Fruit fly (Drosophila melanogaster) whole organism, embryonic: ENCODE measurements around the gene par-6.

ENCODE experiments used
- Ada2b ChIP-seq: fragments of 200-800 bp; sonication (Bioruptor generic); IDR thresholded peaks from 2 replicates; pipeline ENCODE4 v1.3.6; 2022; ENCODE audit warnings: missing biosample characterization, missing genetic modification characterization
- Awh ChIP-seq: fragments of 200-800 bp; sonication (Bioruptor generic); IDR thresholded peaks from 2 replicates; pipeline ENCODE4, ENCODE4 v1.3.6; 2022; ENCODE audit warnings: missing biosample characterization, missing genetic modification characterization
- CG11695 ChIP-seq: fragments of 200-800 bp; sonication (Bioruptor generic); IDR thresholded peaks from 3 replicates; pipeline ENCODE4 v1.3.6; 2022; ENCODE audit warnings: missing biosample characterization, missing genetic modification characterization
- CG12155 ChIP-seq: fragments of 200-800 bp; sonication (Bioruptor generic); optimal IDR thresholded peaks from 3 replicates; lab custom pipeline; 2016; ENCODE audit warnings: missing biosample characterization, missing genetic modification characterization
- CG12236 ChIP-seq: fragments of 200-800 bp; sonication (Bioruptor generic); optimal IDR thresholded peaks from 2 replicates; lab custom pipeline; 2016; ENCODE audit warnings: missing biosample characterization, missing genetic modification characterization
- CG12391 ChIP-seq: fragments of 200-800 bp; sonication (Bioruptor generic); optimal IDR thresholded peaks from 3 replicates; lab custom pipeline; 2018; ENCODE audit warnings: missing biosample characterization, mild to moderate bottlenecking, missing genetic modification characterization, moderate library complexity
- CG12659 ChIP-seq: fragments of 200-800 bp; sonication (Bioruptor generic); optimal IDR thresholded peaks from 3 replicates; lab custom pipeline; 2017; ENCODE audit warnings: mild to moderate bottlenecking, missing biosample characterization, missing genetic modification reagents, missing genetic modification characterization
- CG12942 ChIP-seq: fragments of 200-800 bp; sonication (Bioruptor generic); optimal IDR thresholded peaks from 3 replicates; lab custom pipeline; 2016; ENCODE audit warnings: missing biosample characterization, missing genetic modification characterization
- CG13296 ChIP-seq: fragments of 200-800 bp; sonication (Bioruptor generic); optimal IDR thresholded peaks from 3 replicates; lab custom pipeline; 2018; ENCODE audit warnings: missing biosample characterization, mild to moderate bottlenecking, missing genetic modification characterization
- CG14050 ChIP-seq: fragments of 200-800 bp; sonication (Bioruptor generic); IDR thresholded peaks from 3 replicates; pipeline ENCODE4 v1.3.6; 2022; ENCODE audit warnings: missing biosample characterization, missing genetic modification characterization
- CG14441 ChIP-seq: fragments of 200-800 bp; sonication (Bioruptor generic); IDR thresholded peaks from 2 replicates; pipeline ENCODE4 v1.3.6; 2022; ENCODE audit warnings: missing biosample characterization, missing genetic modification characterization
- CG15601 ChIP-seq: fragments of 200-800 bp; sonication (Bioruptor generic); optimal IDR thresholded peaks from 3 replicates; lab custom pipeline; 2019; ENCODE audit warnings: missing biosample characterization, mild to moderate bottlenecking, missing genetic modification characterization, moderate library complexity
- CG17829 ChIP-seq: fragments of 200-800 bp; optimal IDR thresholded peaks from 2 replicates; lab custom pipeline; 2019; ENCODE audit warnings: missing biosample characterization, mild to moderate bottlenecking, missing genetic modification characterization, moderate library complexity
- CG1792 ChIP-seq: fragments of 200-800 bp; sonication (Bioruptor generic); optimal IDR thresholded peaks from 2 replicates; lab custom pipeline; 2016; ENCODE audit warnings: missing biosample characterization, missing genetic modification characterization
- CG31388 ChIP-seq: fragments of 200-800 bp; sonication (Bioruptor generic); optimal IDR thresholded peaks from 2 replicates; lab custom pipeline; 2016; ENCODE audit warnings: missing biosample characterization, missing genetic modification characterization
- CG3163 ChIP-seq: fragments of 200-800 bp; sonication (Bioruptor generic); optimal IDR thresholded peaks from 3 replicates; lab custom pipeline; 2016; ENCODE audit warnings: missing biosample characterization, missing genetic modification characterization
- CG4360 ChIP-seq: fragments of 200-800 bp; sonication (Bioruptor generic); IDR thresholded peaks from 2 replicates; pipeline ENCODE4 v1.3.6; 2022; ENCODE audit warnings: missing biosample characterization, missing genetic modification characterization
- CG7839 ChIP-seq: fragments of 200-800 bp; sonication (Bioruptor generic); optimal IDR thresholded peaks from 3 replicates; lab custom pipeline; 2018; ENCODE audit warnings: missing biosample characterization, mild to moderate bottlenecking, missing genetic modification characterization, moderate library complexity
- CG8290 ChIP-seq, 3 experiments: fragments of 200-800 bp; sonication (Bioruptor generic); optimal IDR thresholded peaks; 2 replicates each; lab custom pipeline; 2016 to 2019; ENCODE audit warnings: missing biosample characterization in 3 of 3, missing genetic modification characterization in 3 of 3, mild to moderate bottlenecking in 2 of 3, moderate library complexity in 1 of 3
- CG9817 ChIP-seq: fragments of 200-800 bp; sonication (Bioruptor generic); optimal IDR thresholded peaks from 2 replicates; lab custom pipeline; 2018; ENCODE audit warnings: missing biosample characterization, mild to moderate bottlenecking, missing genetic modification characterization, moderate library complexity
- CG9876 ChIP-seq: fragments of 200-800 bp; sonication (Bioruptor generic); optimal IDR thresholded peaks from 2 replicates; lab custom pipeline; 2016; ENCODE audit warnings: missing biosample characterization, missing genetic modification characterization
- CG9932 ChIP-seq: fragments of 200-800 bp; sonication (Bioruptor generic); IDR thresholded peaks from 2 replicates; pipeline ENCODE4 v1.3.6; 2022; ENCODE audit warnings: missing biosample characterization, missing genetic modification characterization
- Dip2 ChIP-seq: fragments of 200-800 bp; sonication (Bioruptor generic); IDR thresholded peaks from 2 replicates; pipeline ENCODE4 v1.3.6; 2022; ENCODE audit warnings: missing biosample characterization, missing genetic modification characterization
- Dref ChIP-seq: fragments of 200-800 bp; sonication (Bioruptor generic); IDR thresholded peaks from 2 replicates; pipeline ENCODE4 v1.3.6; 2022; ENCODE audit warnings: missing biosample characterization, missing genetic modification characterization
- Fer1 ChIP-seq: fragments of 200-800 bp; sonication (Bioruptor generic); optimal IDR thresholded peaks from 2 replicates; lab custom pipeline; 2017; ENCODE audit warnings: missing biosample characterization, mild to moderate bottlenecking, missing genetic modification characterization
- Hand ChIP-seq: fragments of 200-800 bp; sonication (Bioruptor generic); optimal IDR thresholded peaks from 2 replicates; lab custom pipeline; 2017; ENCODE audit warnings: mild to moderate bottlenecking, missing biosample characterization, missing genetic modification reagents, missing genetic modification characterization
- HmgZ ChIP-seq: fragments of 200-800 bp; sonication (Bioruptor generic); optimal IDR thresholded peaks from 2 replicates; lab custom pipeline; 2018; ENCODE audit warnings: missing biosample characterization, mild to moderate bottlenecking, missing genetic modification characterization
- Lpt ChIP-seq: fragments of >200 bp; optimal IDR thresholded peaks from 2 replicates; lab custom pipeline; 2018; ENCODE audit warnings: missing biosample characterization, missing genetic modification characterization
- Myb ChIP-seq: fragments of 200-800 bp; sonication (Bioruptor generic); optimal IDR thresholded peaks from 2 replicates; lab custom pipeline; 2016; ENCODE audit warnings: missing biosample characterization, missing genetic modification characterization
- NC2α ChIP-seq: fragments of 200-800 bp; sonication (Bioruptor generic); optimal IDR thresholded peaks from 2 replicates; lab custom pipeline; 2016; ENCODE audit warnings: missing biosample characterization, missing genetic modification characterization
- Nf-YC ChIP-seq: fragments of 200-800 bp; optimal IDR thresholded peaks from 3 replicates; lab custom pipeline; 2019; ENCODE audit warnings: missing biosample characterization, mild to moderate bottlenecking, missing genetic modification characterization, moderate library complexity
- Ptx1 ChIP-seq: fragments of 200-800 bp; sonication (Bioruptor generic); IDR thresholded peaks from 2 replicates; pipeline ENCODE4 v1.3.6; 2022; ENCODE audit warnings: missing biosample characterization, missing genetic modification characterization
- Sry-β ChIP-seq: fragments of 200-800 bp; sonication (Bioruptor generic); optimal IDR thresholded peaks from 2 replicates; lab custom pipeline; 2018; ENCODE audit warnings: missing biosample characterization, mild to moderate bottlenecking, missing genetic modification characterization, moderate library complexity
- Sry-δ ChIP-seq: fragments of 200-800 bp; sonication (Bioruptor generic); optimal IDR thresholded peaks from 2 replicates; lab custom pipeline; 2016; ENCODE audit warnings: missing biosample characterization, missing genetic modification characterization
- Tbp ChIP-seq: fragments of >200 bp; optimal IDR thresholded peaks from 2 replicates; lab custom pipeline; 2018; ENCODE audit warnings: missing biosample characterization, missing genetic modification characterization
- Xbp1 ChIP-seq: fragments of 200-800 bp; sonication (Bioruptor generic); optimal IDR thresholded peaks from 3 replicates; lab custom pipeline; 2016; ENCODE audit warnings: missing biosample characterization, mild to moderate bottlenecking, missing genetic modification characterization
- cas ChIP-seq: fragments of 200-800 bp; sonication (Bioruptor generic); IDR thresholded peaks from 2 replicates; pipeline ENCODE4 v1.3.6; 2022; ENCODE audit warnings: missing biosample characterization, missing genetic modification characterization
- chm ChIP-seq: fragments of 200-800 bp; sonication (Bioruptor generic); IDR thresholded peaks from 2 replicates; pipeline ENCODE4 v1.3.6; 2022; ENCODE audit warnings: missing biosample characterization, missing genetic modification characterization
- fd102C ChIP-seq: fragments of 200-800 bp; sonication (Bioruptor generic); optimal IDR thresholded peaks from 2 replicates; lab custom pipeline; 2018; ENCODE audit warnings: missing biosample characterization, mild to moderate bottlenecking, missing genetic modification characterization, moderate library complexity
- grau ChIP-seq: fragments of 200-800 bp; optimal IDR thresholded peaks from 3 replicates; lab custom pipeline; 2019; ENCODE audit warnings: missing biosample characterization, mild to moderate bottlenecking, missing genetic modification characterization, moderate library complexity
- ken ChIP-seq: fragments of 200-800 bp; sonication (Bioruptor generic); IDR thresholded peaks from 3 replicates; pipeline ENCODE4 v1.3.6; 2022; ENCODE audit warnings: missing biosample characterization, missing genetic modification characterization
- mam ChIP-seq: fragments of 200-800 bp; sonication (Bioruptor generic); optimal IDR thresholded peaks from 3 replicates; lab custom pipeline; 2016; ENCODE audit warnings: missing biosample characterization, missing genetic modification characterization
- mirr ChIP-seq: fragments of 200-800 bp; sonication (Bioruptor generic); optimal IDR thresholded peaks from 3 replicates; lab custom pipeline; 2018; ENCODE audit warnings: missing biosample characterization, mild to moderate bottlenecking, missing genetic modification characterization
- nau ChIP-seq: fragments of 200-800 bp; sonication (Bioruptor generic); optimal IDR thresholded peaks from 3 replicates; lab custom pipeline; 2017; ENCODE audit warnings: missing biosample characterization, mild to moderate bottlenecking, missing genetic modification characterization, missing genetic modification reagents
- otp ChIP-seq: fragments of 200-800 bp; sonication (Bioruptor generic); IDR thresholded peaks from 3 replicates; pipeline ENCODE4, ENCODE4 v1.3.6; 2022; ENCODE audit warnings: missing biosample characterization, missing genetic modification characterization
- pita ChIP-seq: fragments of 200-800 bp; sonication (Bioruptor generic); optimal IDR thresholded peaks from 2 replicates; lab custom pipeline; 2017; ENCODE audit warnings: missing biosample characterization, mild to moderate bottlenecking, missing genetic modification characterization
- pros ChIP-seq: fragments of 200-800 bp; sonication (Bioruptor generic); optimal IDR thresholded peaks from 3 replicates; lab custom pipeline; 2019; ENCODE audit warnings: missing biosample characterization, mild to moderate bottlenecking, missing genetic modification characterization, moderate library complexity
- schlank ChIP-seq: fragments of 200-800 bp; sonication (Bioruptor generic); optimal IDR thresholded peaks from 2 replicates; lab custom pipeline; 2018; ENCODE audit warnings: missing biosample characterization, mild to moderate bottlenecking, missing genetic modification characterization
- slbo ChIP-seq: fragments of 200-800 bp; sonication (Bioruptor generic); IDR thresholded peaks from 2 replicates; pipeline ENCODE4 v1.3.6; 2022; ENCODE audit warnings: missing biosample characterization, missing genetic modification characterization
- ssp ChIP-seq: fragments of 200-800 bp; sonication (Bioruptor generic); IDR thresholded peaks from 2 replicates; pipeline ENCODE4 v1.3.6; 2022; ENCODE audit warnings: missing biosample characterization, missing genetic modification characterization
- toy ChIP-seq: fragments of 200-800 bp; sonication (Bioruptor generic); IDR thresholded peaks from 2 replicates; pipeline ENCODE4 v1.3.6; 2022; ENCODE audit warnings: missing biosample characterization, missing genetic modification characterization

Gene par-6

DNA sequence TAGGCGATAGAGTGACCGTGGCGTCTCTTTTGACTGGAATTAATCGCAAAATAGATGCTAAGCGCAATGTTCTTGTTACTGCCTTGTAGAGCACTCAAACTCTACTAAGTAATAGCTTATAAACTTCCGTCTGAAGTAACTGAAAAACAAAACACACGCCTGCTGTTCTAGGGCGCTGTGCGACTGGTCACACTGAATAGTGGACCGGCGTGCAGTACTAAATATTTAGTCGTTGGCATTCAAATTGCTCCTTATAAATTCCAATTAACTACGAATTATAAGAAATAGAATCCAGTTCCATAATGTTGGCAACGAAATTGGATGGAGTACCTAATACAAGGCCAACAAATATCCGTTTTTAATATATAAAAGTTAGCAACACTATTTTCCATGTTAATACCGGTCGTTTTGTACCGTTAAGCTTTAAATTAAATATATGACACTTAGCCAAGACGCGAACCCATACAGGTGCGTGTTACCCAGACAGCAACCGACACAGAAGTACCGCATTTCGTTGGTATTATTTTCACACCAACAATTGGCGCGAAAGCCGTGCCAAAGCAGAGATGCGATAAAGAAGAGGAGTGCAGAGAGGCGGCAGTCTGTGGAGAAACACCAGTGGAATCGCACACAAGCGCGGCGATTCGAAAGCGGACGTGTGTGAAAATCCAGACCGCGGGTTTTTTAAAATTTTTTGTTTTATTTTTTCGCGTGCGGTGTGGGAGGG lies 6.6 kb downstream of the par-6 start, which contains the start of the genes CG8173 and raskol (continued):
- TF ChIP-seq Awh (GFP tag; lab: Robert Waterston, UW) (no peak), Ptx1 (no peak), CG17829 (tag; lab: Kevin White, UChicago) (no peak), Hand (GFP tag; lab: Kevin White, UChicago) (no peak), CG15601 (tag; lab: Kevin White, UChicago) (no peak), Myb (GFP tag; lab: Kevin White, UChicago) (peak; percentile 99), CG3163 (no peak), otp (peak; percentile 11; the same call in 1 of the 3 replicates), CG12659 (GFP tag; lab: Kevin White, UChicago) (peak; percentile 10), pita (peak; percentile 85), CG8290 (GFP tag; optimal IDR thresholded peaks at IDR 0.05; lab: Kevin White, UChicago) (no peak), CG8290 (tag; optimal IDR thresholded peaks at IDR 0.05; lab: Kevin White, UChicago) (peak in 1 of 2 experiments; percentile 58), mirr (GFP tag; lab: Kevin White, UChicago) (no peak), slbo (GFP tag; lab: Robert Waterston, UW) (no peak), chm (GFP tag; lab: Robert Waterston, UW) (peak; percentile 47; the same call in 1 of the 2 replicates), Sry-δ (GFP tag; lab: Kevin White, UChicago) (peak; percentile 59), nau (no peak), toy (GFP tag; lab: Robert Waterston, UW) (no peak), CG9817 (tag; lab: Kevin White, UChicago) (no peak), CG12155 (GFP tag; lab: Kevin White, UChicago) (no peak), Sry-β (GFP tag; lab: Kevin White, UChicago) (no peak), Ada2b (GFP tag; lab: Robert Waterston, UW) (no peak), mam (no peak), NC2α (GFP tag; lab: Kevin White, UChicago) (no peak), Fer1 (GFP tag; lab: Kevin White, UChicago) (peak; percentile 27), Dip2 (GFP tag; lab: Robert Waterston, UW) (no peak), fd102C (GFP tag; lab: Kevin White, UChicago) (no peak), Tbp (GFP tag; lab: Kevin White, UChicago) (no peak), Nf-YC (no peak), CG1792 (GFP tag; lab: Kevin White, UChicago) (no peak), HmgZ (tag; lab: Kevin White, UChicago) (peak; percentile 63), CG14441 (no peak), CG4360 (GFP tag; lab: Robert Waterston, UW) (peak; percentile 47), CG12236 (GFP tag; lab: Kevin White, UChicago) (no peak), schlank (tag; lab: Kevin White, UChicago) (no peak), CG7839 (tag; lab: Kevin White, UChicago) (no peak), ssp (GFP tag; lab: Robert Waterston, UW) (no peak), cas (GFP tag; lab: Robert Waterston, UW) (no peak), CG9876 (no peak), CG11695 (GFP tag; lab: Robert Waterston, UW) (no peak), CG12942 (no peak), CG13296 (peak; percentile 19), CG9932 (no peak), CG31388 (GFP tag; lab: Kevin White, UChicago) (no peak), pros (GFP tag; lab: Kevin White, UChicago) (no peak), CG12391 (tag; lab: Kevin White, UChicago) (no peak), Dref (GFP tag; lab: Robert Waterston, UW) (peak; percentile 45; the same call in 1 of the 2 replicates), ken (no peak), Xbp1 (GFP tag; lab: Kevin White, UChicago) (no peak), CG14050 (GFP tag; lab: Robert Waterston, UW) (no peak), Lpt (GFP tag; lab: Kevin White, UChicago) (no peak), grau (no peak)
